Fruit fly (Drosophila melanogaster): ENCODE measurements around the gene CG15347.

dm6 chrX:8433709-8434108 is 27.0 kb downstream of the CG15347 start, which contains the start of gene CG32712:
- TF ChIP-seq ttk (optimal IDR thresholded peaks at IDR 0.05) (no peak), psq (optimal IDR thresholded peaks at IDR 0.05) (no peak), insv (optimal IDR thresholded peaks at IDR 0.05) (no peak)
